Worm (Caenorhabditis elegans) whole organism, dauer: ENCODE results near the gene aakg-1.

ENCODE experiments used
- unc-62 ChIP-seq: sonication (generic microtip); optimal IDR thresholded peaks from 2 replicates; lab custom pipeline; 2017; ENCODE audit warnings: missing biosample characterization, missing genetic modification reagents, missing genetic modification characterization

Gene aakg-1

ce11 chrIII:12575350-12576292 lies at the start of gene aakg-1:
TSS of gene aakg-1 (minus strand) at chrIII:12575401.
- no peak for TF ChIP-seq unc-62

ce11 chrIII:12624466-12624865 lies 49.3 kb upstream of the aakg-1 start, which contains the start of gene gtf-2A2:
TSS of gene gtf-2A2 (plus strand) at chrIII:12624766.
- no peak for TF ChIP-seq unc-62

ce11 chrIII:12616990-12617393 lies 41.8 kb upstream of the aakg-1 start:
- TF ChIP-seq unc-62: no peak

- no peak for TF ChIP-seq unc-62
These were observed 40.7 kb upstream of the aakg-1 start for ce11 chrIII:12615859-12616439.

- TF ChIP-seq unc-62: no peak
These were observed 39.7 kb upstream of the aakg-1 start for ce11 chrIII:12614669-12615451.

- TF ChIP-seq unc-62: no peak
These were observed 39.0 kb upstream of the aakg-1 start for ce11 chrIII:12614161-12614560.

ce11 chrIII:12613138-12613915 lies 38.1 kb upstream of the aakg-1 start:
- no peak for TF ChIP-seq unc-62

- TF ChIP-seq unc-62: peak; percentile 72
These were observed 37.3 kb upstream of the aakg-1 start for ce11 chrIII:12612519-12612935.

- TF ChIP-seq unc-62: no peak
These were observed 36.2 kb upstream of the aakg-1 start for ce11 chrIII:12611414-12611813.

ce11 chrIII:12609410-12609809 lies 34.2 kb upstream of the aakg-1 start:
- no peak for TF ChIP-seq unc-62

ce11 chrIII:12608989-12609388 lies 33.8 kb upstream of the aakg-1 start, which contains the start of gene Y111B2A.12:
TSS of gene Y111B2A.12 (plus strand) at chrIII:12609289.
- TF ChIP-seq unc-62: no peak

- TF ChIP-seq unc-62: no peak
These were observed 33.2 kb upstream of the aakg-1 start, which contains the start of gene epc-1 for ce11 chrIII:12608220-12608958. TSS of gene epc-1 (minus strand) at chrIII:12608586.

- no peak for TF ChIP-seq unc-62
These were observed 32.1 kb upstream of the aakg-1 start for ce11 chrIII:12607302-12607701.

ce11 chrIII:12606175-12606574 lies 31.0 kb upstream of the aakg-1 start:
- no peak for TF ChIP-seq unc-62

- TF ChIP-seq unc-62: no peak
These were observed 26.9 kb upstream of the aakg-1 start for ce11 chrIII:12602070-12602469.
